Worm (Caenorhabditis elegans) whole organism, L4 larva: ENCODE measurements around the gene srz-32.
"Not testable (repeated sequence)": the region's sequence is repeated elsewhere in the genome, so short reads cannot be mapped to it uniquely, and the experiment has no call there.

Experiments used
- D1046.2 ChIP-seq: fragments of 200-800 bp; sonication (Bioruptor generic); IDR thresholded peaks from 2 replicates; pipeline ENCODE4 v1.3.6; 2022; ENCODE audit warnings: missing genetic modification characterization, missing compliant biosample characterization
- F37D6.2 ChIP-seq: sonication (generic microtip); optimal IDR thresholded peaks from 2 replicates; lab custom pipeline; 2016; ENCODE audit warnings: mild to moderate bottlenecking, missing genetic modification characterization, missing compliant biosample characterization
- F44E2.7 ChIP-seq: fragments of 200-800 bp; sonication (Bioruptor generic); IDR thresholded peaks from 2 replicates; pipeline ENCODE4 v2.1.2; 2022; ENCODE audit warnings: missing genetic modification characterization, missing compliant biosample characterization
- R02D3.7 ChIP-seq: fragments of 150-350 bp; sonication (generic microtip); optimal IDR thresholded peaks from 3 replicates; lab custom pipeline; 2014; ENCODE audit warnings: missing biosample characterization, missing genetic modification characterization
- T26A8.4 ChIP-seq: fragments of 200-800 bp; sonication (Bioruptor generic); IDR thresholded peaks from 2 replicates; pipeline ENCODE4 v1.3.6; 2022; ENCODE audit warnings: missing genetic modification characterization, missing compliant biosample characterization
- Y75B8A.6 ChIP-seq: fragments of 200-800 bp; sonication (Bioruptor generic); IDR thresholded peaks from 2 replicates; pipeline ENCODE4 v1.3.6; 2022; ENCODE audit warnings: missing genetic modification reagents, missing genetic modification characterization, missing compliant biosample characterization
- ZK337.2 ChIP-seq: fragments of 200-800 bp; sonication (Bioruptor generic); IDR thresholded peaks from 2 replicates; pipeline ENCODE4 v1.3.6; 2022; ENCODE audit warnings: missing genetic modification reagents, missing genetic modification characterization, missing compliant biosample characterization
- aha-1 ChIP-seq: fragments of 150-350 bp; peaks from one replicate; lab custom pipeline; 2014; ENCODE audit warnings: missing biosample characterization, missing genetic modification characterization
- ama-1 ChIP-seq: fragments of 150-350 bp; optimal IDR thresholded peaks from 2 replicates; lab custom pipeline; 2014; ENCODE audit warnings: inconsistent platforms, mixed read lengths
- arid-1 ChIP-seq: fragments of 200-800 bp; sonication (Bioruptor generic); conservative IDR thresholded peaks from 2 replicates; pipeline ENCODE4 v1.3.6; 2022; ENCODE audit warnings: missing genetic modification reagents, missing genetic modification characterization, missing compliant biosample characterization
- ceh-82 ChIP-seq: sonication (generic microtip); optimal IDR thresholded peaks from 2 replicates; lab custom pipeline; 2017; ENCODE audit warnings: missing biosample characterization, missing genetic modification characterization
- ces-1 ChIP-seq: fragments of 150-350 bp; sonication (generic microtip); optimal IDR thresholded peaks from 4 replicates; lab custom pipeline; 2014; ENCODE audit warnings: missing biosample characterization, missing genetic modification reagents, missing genetic modification characterization
- cey-2 ChIP-seq: sonication (generic microtip); optimal IDR thresholded peaks from 3 replicates; lab custom pipeline; 2017; ENCODE audit warnings: missing genetic modification characterization, mild to moderate bottlenecking, missing compliant biosample characterization, antibody characterized with exemption, borderline replicate concordance; ENCODE audit not compliant: insufficient read depth
- ctbp-1 ChIP-seq: fragments of 200-800 bp; sonication (Bioruptor generic); IDR thresholded peaks from 2 replicates; pipeline ENCODE4 v1.3.6; 2022; ENCODE audit warnings: missing genetic modification reagents, missing genetic modification characterization, missing compliant biosample characterization
- daf-16 ChIP-seq, 3 experiments: sonication (generic microtip); optimal IDR thresholded peaks; 2 replicates each; lab custom pipeline; 2016 to 2017; ENCODE audit warnings: missing genetic modification characterization in 3 of 3, missing genetic modification reagents in 3 of 3, mild to moderate bottlenecking in 2 of 3, missing compliant biosample characterization in 2 of 3, missing biosample characterization in 1 of 3, moderate library complexity in 1 of 3
- dmd-8 ChIP-seq: fragments of 200-800 bp; sonication (Bioruptor generic); IDR thresholded peaks from 2 replicates; pipeline ENCODE4 v1.3.6; 2022; ENCODE audit warnings: missing genetic modification characterization, missing compliant biosample characterization
- egl-27 ChIP-seq: sonication (generic microtip); optimal IDR thresholded peaks from 3 replicates; lab custom pipeline; 2017; ENCODE audit warnings: missing biosample characterization, missing genetic modification reagents, missing genetic modification characterization
- lin-1 ChIP-seq: fragments of 200-800 bp; sonication (Bioruptor generic); IDR thresholded peaks from 2 replicates; pipeline ENCODE4 v1.3.6; 2022; ENCODE audit warnings: missing genetic modification reagents, missing genetic modification characterization, missing compliant biosample characterization
- lin-29 ChIP-seq: fragments of 200-800 bp; sonication (Bioruptor generic); IDR thresholded peaks from 2 replicates; pipeline ENCODE4 v1.3.6; 2022; ENCODE audit warnings: missing genetic modification reagents, missing genetic modification characterization, missing compliant biosample characterization
- lin-38 ChIP-seq: fragments of 200-800 bp; sonication (Bioruptor generic); IDR thresholded peaks from 2 replicates; pipeline ENCODE4 v1.3.6; 2022; ENCODE audit warnings: missing genetic modification reagents, missing genetic modification characterization, missing compliant biosample characterization
- madf-5 ChIP-seq, 2 experiments: fragments of 200-800 bp; sonication (Bioruptor generic); IDR thresholded peaks; 2 replicates each; pipeline ENCODE4 v1.3.6; 2022; ENCODE audit warnings: missing compliant biosample characterization in 2 of 2, missing genetic modification characterization in 2 of 2
- nhr-102 ChIP-seq: sonication (generic microtip); optimal IDR thresholded peaks from 2 replicates; lab custom pipeline; 2016; ENCODE audit warnings: mild to moderate bottlenecking, missing genetic modification characterization, moderate library complexity, missing compliant biosample characterization
- nhr-11 ChIP-seq: fragments of 150-350 bp; optimal IDR thresholded peaks from 2 replicates; lab custom pipeline; 2014; ENCODE audit warnings: missing biosample characterization, missing genetic modification characterization
- nhr-111 ChIP-seq: fragments of 200-800 bp; sonication (Bioruptor generic); optimal IDR thresholded peaks from 2 replicates; lab custom pipeline; 2018; ENCODE audit warnings: mild to moderate bottlenecking, missing genetic modification characterization, missing compliant biosample characterization
- nhr-237 ChIP-seq: sonication (generic microtip); optimal IDR thresholded peaks from 2 replicates; lab custom pipeline; 2017; ENCODE audit warnings: missing biosample characterization, missing genetic modification characterization
- set-16 ChIP-seq: fragments of 200-800 bp; sonication (Bioruptor generic); IDR thresholded peaks from 2 replicates; pipeline ENCODE4 v1.3.6; 2022; ENCODE audit warnings: missing genetic modification reagents, missing genetic modification characterization, missing compliant biosample characterization
- skn-1 ChIP-seq: fragments of 150-350 bp; optimal IDR thresholded peaks from 2 replicates; lab custom pipeline; 2014; ENCODE audit warnings: missing biosample characterization, missing genetic modification characterization
- unc-62 ChIP-seq, 3 experiments: fragments of 150-350 bp in 1 of 3; sonication (generic microtip); optimal IDR thresholded peaks in 2 of 3; peaks in 1 of 3; 1 replicate in 1 of 3; 2 replicates in 2 of 3; lab custom pipeline; 2014 to 2017; ENCODE audit warnings: missing biosample characterization in 3 of 3, missing genetic modification characterization in 3 of 3, missing genetic modification reagents in 3 of 3, missing genotype in 1 of 3
- zag-1 ChIP-seq: fragments of 150-350 bp; optimal IDR thresholded peaks from 2 replicates; lab custom pipeline; 2014; ENCODE audit warnings: missing biosample characterization, missing genetic modification characterization
- zfp-2 ChIP-seq: sonication (generic microtip); optimal IDR thresholded peaks from 2 replicates; lab custom pipeline; 2016; ENCODE audit warnings: mild to moderate bottlenecking, missing genetic modification characterization, missing compliant biosample characterization
- zfp-3 ChIP-seq: fragments of 200-800 bp; sonication (Bioruptor generic); conservative IDR thresholded peaks from 2 replicates; pipeline ENCODE4 v1.3.6; 2022; ENCODE audit warnings: missing genetic modification reagents, missing genetic modification characterization, missing compliant biosample characterization

Gene srz-32

DNA sequence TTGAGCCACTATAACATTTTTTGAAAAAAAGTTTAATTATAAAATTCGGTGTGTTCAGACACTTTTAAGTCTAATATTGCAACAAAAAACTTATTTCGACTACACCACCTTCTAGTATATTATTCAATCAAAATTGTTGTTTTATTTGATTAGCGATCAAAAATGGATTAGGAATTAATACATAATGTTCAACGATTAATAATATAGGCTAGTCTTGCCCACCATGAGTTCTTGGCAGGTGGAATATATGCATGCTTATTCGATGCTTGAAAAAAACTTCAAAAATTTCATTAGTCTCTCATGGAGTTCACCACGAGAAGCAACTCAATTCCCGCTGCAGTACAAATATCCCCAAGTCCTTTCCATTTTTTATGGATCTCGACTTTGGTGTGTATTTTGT lies at the start of gene srz-32:
Gene srz-32 (plus strand): TSS at position 301 of the 400 bp plus-strand sequence.
- TF ChIP-seq nhr-102 (no peak), lin-1 (GFP tag; lab: Robert Waterston, UW) (no peak), D1046.2 (GFP tag; lab: Robert Waterston, UW) (no peak), ceh-82 (tag; lab: Kevin White, UChicago) (no peak), ctbp-1 (GFP tag; lab: Robert Waterston, UW) (no peak), dmd-8 (GFP tag; lab: Robert Waterston, UW) (no peak), madf-5 (GFP tag; IDR thresholded peaks at IDR 0.05; lab: Robert Waterston, UW) (no peak), zag-1 (tag; lab: Kevin White, UChicago) (no peak), skn-1 (tag; lab: Kevin White, UChicago) (no peak), ces-1 (GFP tag; lab: Kevin White, UChicago) (no peak), T26A8.4 (GFP tag; lab: Robert Waterston, UW) (no peak), set-16 (GFP tag; lab: Robert Waterston, UW) (no peak), cey-2 (tag; lab: Kevin White, UChicago) (no peak), ama-1 (no peak), ZK337.2 (GFP tag; lab: Robert Waterston, UW) (no peak), Y75B8A.6 (GFP tag; lab: Robert Waterston, UW) (no peak)

DNA sequence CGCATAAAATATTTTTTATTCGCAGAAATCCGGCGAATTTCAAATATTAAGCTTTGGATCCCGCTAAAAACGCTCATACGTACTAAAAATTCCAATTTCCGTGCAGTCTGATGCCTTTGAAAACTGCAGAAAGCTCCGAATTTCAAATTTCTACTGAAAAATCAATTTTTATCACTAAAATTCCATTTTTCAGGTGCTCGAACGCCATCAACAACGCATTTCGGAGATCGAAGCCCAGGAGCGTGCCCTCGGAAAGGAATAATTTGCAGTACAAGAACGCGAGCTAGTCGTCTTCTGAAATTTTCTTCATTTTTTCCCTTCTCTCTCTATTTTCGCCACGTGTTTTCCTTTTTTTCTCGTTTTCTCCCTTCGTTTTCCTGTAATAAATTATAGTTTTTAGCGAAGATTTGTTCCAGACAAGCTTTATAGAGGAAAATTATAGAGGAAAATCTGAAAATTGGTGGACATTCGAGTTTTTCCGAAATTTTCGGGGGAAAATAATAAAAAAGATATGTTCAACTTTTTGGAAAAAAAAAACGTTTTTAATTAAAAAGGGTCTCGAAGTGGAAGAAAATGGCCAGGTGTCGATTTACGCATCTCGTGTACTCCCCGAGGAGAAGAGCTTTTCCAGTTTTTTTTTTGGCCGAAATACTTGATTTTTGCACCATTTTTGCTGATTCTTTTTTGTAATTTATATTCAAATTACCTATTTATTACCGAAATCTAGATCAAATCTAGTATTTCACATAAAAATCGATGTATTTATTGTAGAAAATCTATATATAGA lies 49.4 kb upstream of the srz-32 start:
- TF ChIP-seq dmd-8 (GFP tag; lab: Robert Waterston, UW) (no peak), F37D6.2 (no peak), lin-38 (GFP tag; lab: Robert Waterston, UW) (peak; percentile 32; the same call in 1 of the 2 replicates), F44E2.7 (GFP tag; lab: Robert Waterston, UW) (no peak), R02D3.7 (peak; percentile 22), nhr-11 (tag; lab: Kevin White, UChicago) (no peak), ZK337.2 (GFP tag; lab: Robert Waterston, UW) (no peak), aha-1 (tag; lab: Kevin White, UChicago) (peak; percentile 93), zfp-2 (tag; lab: Kevin White, UChicago) (no peak), Y75B8A.6 (GFP tag; lab: Robert Waterston, UW) (no peak), zfp-3 (0 out of 2 replicates have a peak, but pooled peaks have one; percentile 50), egl-27 (no peak), unc-62 (GFP tag; optimal IDR thresholded peaks at IDR 0.05 in 1 of 2; lab: Kevin White, UChicago) (peak in 1 of 2 experiments; percentile 92), unc-62 (tag; optimal IDR thresholded peaks at IDR 0.05; lab: Kevin White, UChicago) (no peak), set-16 (GFP tag; lab: Robert Waterston, UW) (no peak), daf-16 (GFP tag; optimal IDR thresholded peaks at IDR 0.05; lab: Kevin White, UChicago) (no peak), daf-16 (tag; optimal IDR thresholded peaks at IDR 0.05; lab: Kevin White, UChicago) (peak; percentile 26)

DNA sequence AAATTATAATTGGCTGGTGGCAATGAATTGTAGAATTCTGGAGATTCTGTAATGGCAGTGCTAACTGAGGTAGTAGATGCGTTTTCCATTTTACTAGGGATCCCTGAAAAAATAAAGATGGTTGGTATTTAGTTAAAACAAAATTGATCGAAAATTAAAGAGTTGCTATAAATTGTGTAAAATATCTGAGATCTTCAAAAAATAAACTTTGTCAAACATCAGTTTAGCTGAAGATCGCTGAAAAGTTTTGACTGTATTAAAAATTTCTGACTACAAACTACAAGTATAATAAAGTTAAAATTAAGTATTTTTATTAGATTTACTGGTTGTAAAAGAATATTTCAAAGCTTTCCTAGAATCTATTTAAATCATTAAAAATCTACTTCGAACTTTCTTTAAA lies 46.1 kb upstream of the srz-32 start, which contains the start of gene B0546.5:
Gene B0546.5 (minus strand): TSS at position 101 of the 400 bp plus-strand sequence.
- not testable (repeated sequence) for TF ChIP-seq nhr-111, F37D6.2, nhr-237

DNA sequence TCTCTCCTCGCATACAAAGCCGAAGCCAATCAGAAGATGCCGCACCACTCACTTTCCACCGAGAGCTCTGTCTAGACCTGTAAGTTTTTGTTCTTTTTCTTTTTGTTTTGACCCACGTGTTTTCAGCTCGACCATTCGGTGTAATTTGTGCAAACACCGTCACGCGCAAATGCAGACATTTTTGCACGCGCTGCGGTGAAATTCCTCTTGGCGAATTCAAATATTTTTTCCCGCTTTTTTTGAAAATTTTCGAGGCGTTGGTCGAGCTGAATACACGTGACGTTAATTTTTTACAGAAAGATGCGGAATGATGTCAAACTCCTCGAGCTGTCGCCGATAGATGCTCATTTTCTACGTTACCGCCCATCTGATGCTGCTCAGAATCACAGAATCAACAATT lies 42.1 kb upstream of the srz-32 start, which contains the start of gene C04C3.4:
Gene C04C3.4 (plus strand): TSS at position 301 of the 400 bp plus-strand sequence.
- TF ChIP-seq lin-29, set-16, arid-1 (GFP tag; lab: Robert Waterston, UW): not testable (repeated sequence)
